Worm (Caenorhabditis elegans) whole organism, L1 larva: Measurements from ENCODE around the gene VC5.2.
A peak's percentile ranks its signal among the peaks of the same experiment; 100 is the strongest.
"Not testable (repeated sequence)": the region's sequence is repeated elsewhere in the genome, so short reads cannot be mapped to it uniquely, and the experiment has no call there.

Experiments
- blmp-1 ChIP-seq: fragments of 150-350 bp; optimal IDR thresholded peaks from 2 replicates; lab custom pipeline; 2014; ENCODE audit warnings: missing biosample characterization, missing genetic modification characterization
- ceh-82 ChIP-seq, 3 experiments: fragments of 150-350 bp in 1 of 3; sonication (generic microtip) in 2 of 3; optimal IDR thresholded peaks; 2 replicates each; lab custom pipeline; 2014 to 2017; ENCODE audit warnings: missing biosample characterization in 3 of 3, missing genetic modification characterization in 3 of 3
- efl-1 ChIP-seq, 4 experiments: fragments of 150-350 bp; optimal IDR thresholded peaks in 3 of 4; peaks in 1 of 4; 1 replicate in 1 of 4; 2 replicates in 3 of 4; lab custom pipeline; 2014; ENCODE audit warnings: missing biosample characterization in 2 of 4, missing genetic modification characterization in 2 of 4, missing genetic modification reagents in 2 of 4
- efl-3 ChIP-seq: fragments of 200-800 bp; sonication (Bioruptor generic); optimal IDR thresholded peaks from 2 replicates; lab custom pipeline; 2018; ENCODE audit warnings: mild to moderate bottlenecking, missing genetic modification characterization, missing compliant biosample characterization
- ets-5 ChIP-seq: fragments of 200-800 bp; sonication (Bioruptor generic); IDR thresholded peaks from 2 replicates; pipeline ENCODE4 v1.3.6; 2022; ENCODE audit warnings: missing genetic modification characterization, missing compliant biosample characterization
- grh-1 ChIP-seq: fragments of 200-800 bp; sonication (Bioruptor generic); IDR thresholded peaks from 2 replicates; pipeline ENCODE4 v1.3.6; 2022; ENCODE audit warnings: missing genetic modification reagents, missing genetic modification characterization, missing compliant biosample characterization
- hpl-2 ChIP-seq: fragments of 150-350 bp; optimal IDR thresholded peaks from 2 replicates; lab custom pipeline; 2014; ENCODE audit warnings: missing biosample characterization, missing genetic modification reagents, missing genetic modification characterization
- isw-1 ChIP-seq: fragments of 200-800 bp; sonication (Bioruptor generic); IDR thresholded peaks from 2 replicates; pipeline ENCODE4 v1.3.6; 2022; ENCODE audit warnings: missing genetic modification characterization, missing compliant biosample characterization
- jun-1 ChIP-seq: fragments of 150-350 bp; optimal IDR thresholded peaks from 2 replicates; lab custom pipeline; 2014; ENCODE audit warnings: missing biosample characterization, missing genetic modification reagents, missing genetic modification characterization
- lin-35 ChIP-seq, 2 experiments: fragments of 150-350 bp; optimal IDR thresholded peaks; 2 replicates each; lab custom pipeline; 2014; ENCODE audit warnings: missing biosample characterization in 2 of 2, missing genetic modification characterization in 2 of 2, missing genetic modification reagents in 2 of 2
- lin-39 ChIP-seq: fragments of 150-350 bp; optimal IDR thresholded peaks from 2 replicates; lab custom pipeline; 2014; ENCODE audit warnings: missing biosample characterization, missing genetic modification reagents, missing genetic modification characterization
- lsy-2 ChIP-seq, 2 experiments: fragments of 150-350 bp; optimal IDR thresholded peaks; 2 replicates each; lab custom pipeline; 2014; ENCODE audit warnings: missing biosample characterization in 2 of 2, missing genetic modification characterization in 2 of 2
- mdl-1 ChIP-seq, 2 experiments: fragments of 150-350 bp; optimal IDR thresholded peaks; 2 replicates each; lab custom pipeline; 2014 to 2017; ENCODE audit warnings: missing biosample characterization in 2 of 2, missing genetic modification characterization in 2 of 2, inconsistent platforms in 1 of 2
- mef-2 ChIP-seq: fragments of 150-350 bp; optimal IDR thresholded peaks from 2 replicates; lab custom pipeline; 2014; ENCODE audit warnings: missing biosample characterization, missing genetic modification characterization
- mep-1 ChIP-seq: fragments of 150-350 bp; optimal IDR thresholded peaks from 2 replicates; lab custom pipeline; 2014; ENCODE audit warnings: missing biosample characterization, missing genetic modification characterization
- nhr-19 ChIP-seq: fragments of 200-800 bp; sonication (Bioruptor generic); conservative IDR thresholded peaks from 2 replicates; pipeline ENCODE4 v1.3.6; 2022; ENCODE audit warnings: missing genetic modification characterization, missing compliant biosample characterization
- nhr-28 ChIP-seq: fragments of 150-350 bp; optimal IDR thresholded peaks from 2 replicates; lab custom pipeline; 2014; ENCODE audit warnings: missing biosample characterization, missing genetic modification characterization
- nhr-71 ChIP-seq: sonication (generic microtip); optimal IDR thresholded peaks from 2 replicates; lab custom pipeline; 2016; ENCODE audit warnings: mild to moderate bottlenecking, missing genetic modification characterization, moderate library complexity, missing compliant biosample characterization
- nhr-76 ChIP-seq: sonication (generic microtip); optimal IDR thresholded peaks from 2 replicates; lab custom pipeline; 2017; ENCODE audit warnings: missing biosample characterization, missing genetic modification characterization
- nhr-84 ChIP-seq: sonication (generic microtip); optimal IDR thresholded peaks from 2 replicates; lab custom pipeline; 2017; ENCODE audit warnings: missing biosample characterization, missing genetic modification characterization
- nhr-85 ChIP-seq: sonication (generic microtip); peaks from one replicate; lab custom pipeline; 2016; ENCODE audit warnings: missing genetic modification characterization, inconsistent platforms, missing compliant biosample characterization
- pax-3 ChIP-seq: fragments of 200-800 bp; sonication (Bioruptor generic); optimal IDR thresholded peaks from 2 replicates; lab custom pipeline; 2018; ENCODE audit warnings: mild to moderate bottlenecking, missing genetic modification characterization, moderate library complexity, missing compliant biosample characterization
- pqm-1 ChIP-seq: sonication (generic microtip); optimal IDR thresholded peaks from 3 replicates; lab custom pipeline; 2017; ENCODE audit warnings: missing biosample characterization, missing genetic modification characterization
- skn-1 ChIP-seq: fragments of 150-350 bp; optimal IDR thresholded peaks from 2 replicates; lab custom pipeline; 2014; ENCODE audit warnings: missing biosample characterization, missing genetic modification characterization
- sup-37 ChIP-seq: fragments of 200-800 bp; sonication (Bioruptor generic); optimal IDR thresholded peaks from 2 replicates; lab custom pipeline; 2018; ENCODE audit warnings: mild to moderate bottlenecking, missing genetic modification characterization, missing compliant biosample characterization
- tbx-2 ChIP-seq: sonication (generic microtip); optimal IDR thresholded peaks from 2 replicates; lab custom pipeline; 2016; ENCODE audit warnings: missing genetic modification characterization, missing compliant biosample characterization
- tlp-1 ChIP-seq: fragments of 150-350 bp; optimal IDR thresholded peaks from 2 replicates; lab custom pipeline; 2014; ENCODE audit warnings: missing biosample characterization, missing genetic modification characterization
- unc-98 ChIP-seq: fragments of 200-800 bp; sonication (Bioruptor generic); IDR thresholded peaks from 2 replicates; pipeline ENCODE4 v1.3.6; 2022; ENCODE audit warnings: missing genetic modification characterization, missing compliant biosample characterization
- vab-15 ChIP-seq: sonication (generic microtip); optimal IDR thresholded peaks from 2 replicates; lab custom pipeline; 2017; ENCODE audit warnings: missing genotype, mild to moderate bottlenecking, missing genetic modification characterization, missing compliant biosample characterization
- zag-1 ChIP-seq: fragments of 150-350 bp; optimal IDR thresholded peaks from 2 replicates; lab custom pipeline; 2014; ENCODE audit warnings: missing biosample characterization, missing genetic modification characterization

VC5.2 gene

DNA sequence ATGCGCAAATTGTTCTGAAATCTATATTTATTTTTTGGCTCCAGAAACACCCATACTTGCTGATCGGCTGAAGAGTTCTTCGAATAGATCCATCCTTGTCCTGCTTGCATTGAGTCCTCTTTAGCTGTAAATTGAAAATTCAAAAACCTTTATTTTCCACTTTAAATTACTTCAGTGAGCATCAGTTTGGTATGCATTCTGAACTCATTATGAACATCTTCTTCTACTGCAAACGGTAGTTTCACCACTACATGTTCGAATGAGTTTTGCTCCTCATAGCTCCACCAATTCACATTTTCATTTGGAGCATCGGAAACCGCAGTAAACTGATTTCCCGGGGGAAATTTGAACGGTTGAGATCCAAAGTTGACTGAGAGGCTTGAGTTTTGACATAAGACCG lies 35.6 kb upstream of the VC5.2 start:
- no peak for TF ChIP-seq efl-3
- TF ChIP-seq mef-2 (tag; lab: Kevin White, UChicago) = no peak
- no peak for TF ChIP-seq mdl-1 (tag; optimal IDR thresholded peaks at IDR 0.05; lab: Kevin White, UChicago)
- no peak for TF ChIP-seq mep-1 (tag; lab: Kevin White, UChicago)
- TF ChIP-seq unc-98 = no peak
- no peak for TF ChIP-seq lsy-2 (tag; optimal IDR thresholded peaks at IDR 0.05; lab: Kevin White, UChicago)
- TF ChIP-seq jun-1 (tag; lab: Kevin White, UChicago) = no peak

DNA sequence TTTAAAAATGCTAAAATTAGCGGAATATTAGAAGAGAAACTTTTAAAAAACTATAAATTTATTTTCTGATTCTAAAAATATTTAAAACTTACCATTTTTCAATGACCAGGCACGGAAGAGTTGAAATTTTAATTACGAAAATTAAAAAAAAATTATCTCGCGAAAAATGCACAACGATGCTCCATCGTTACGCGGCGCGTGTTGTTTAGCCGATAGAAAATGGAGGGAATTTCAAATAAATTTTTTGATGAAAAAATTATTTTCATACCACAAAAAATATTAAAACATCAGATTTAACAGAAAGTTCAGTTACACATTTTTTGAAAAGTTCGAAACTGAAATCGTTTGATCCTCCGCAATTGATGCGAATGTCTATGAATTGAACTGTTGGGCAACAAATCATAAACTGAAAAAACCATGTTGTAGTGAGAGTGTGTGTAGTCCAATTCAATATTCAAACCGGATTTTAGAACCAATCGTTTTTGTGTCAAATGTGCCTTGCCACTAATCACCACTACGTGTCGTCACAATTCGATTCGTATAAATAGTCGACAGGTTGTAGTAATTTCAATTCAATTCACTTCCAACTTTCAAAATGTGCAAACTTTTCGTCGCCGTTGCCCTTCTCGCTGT lies 34.5 kb upstream of the VC5.2 start, which contains the start of the genes tofu-2 and spig-1:
tofu-2 (minus strand) TSS at position 116 of the 633 bp plus-strand sequence.
spig-1 (plus strand) TSS at position 583 of the 633 bp plus-strand sequence.
- TF ChIP-seq efl-1 (optimal IDR thresholded peaks at IDR 0.05; lab: Kevin White, UChicago) (peak in 1 of 2 experiments; percentile 59), efl-1 (GFP tag; optimal IDR thresholded peaks at IDR 0.05 in 1 of 2; lab: Kevin White, UChicago) (peak; percentile 6 to 44), nhr-84 (tag; lab: Kevin White, UChicago) (no peak)

DNA sequence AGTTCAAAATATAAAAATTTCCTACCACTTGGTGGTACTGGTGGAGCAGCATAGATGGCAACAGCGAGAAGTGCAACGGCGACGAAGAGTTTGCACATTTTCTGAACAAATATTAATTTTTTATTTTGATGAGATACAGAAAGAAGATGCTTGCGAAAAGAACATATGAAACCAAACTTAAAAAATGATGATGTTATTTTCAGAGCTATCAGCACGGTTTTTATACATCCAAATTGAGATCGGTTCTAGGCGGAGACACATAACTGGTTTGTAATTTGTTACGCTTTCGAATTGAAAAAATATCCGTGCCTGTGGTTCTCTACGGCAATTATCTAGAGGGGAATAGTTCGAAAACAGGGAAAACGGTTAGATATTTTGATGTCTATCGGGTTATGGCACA lies 32.7 kb upstream of the VC5.2 start, which contains the start of gene txt-17:
txt-17 (minus strand) TSS at position 101 of the 400 bp plus-strand sequence.
- no peak for TF ChIP-seq hpl-2 (GFP tag; lab: Kevin White, UChicago)
- no peak for TF ChIP-seq nhr-19 (GFP tag; lab: Robert Waterston, UW)
- no peak for TF ChIP-seq isw-1
- TF ChIP-seq efl-1 (optimal IDR thresholded peaks at IDR 0.05; lab: Kevin White, UChicago) = no peak
- no peak for TF ChIP-seq efl-1 (GFP tag; optimal IDR thresholded peaks at IDR 0.05 in 1 of 2; lab: Kevin White, UChicago)
- TF ChIP-seq grh-1 (GFP tag; lab: Robert Waterston, UW) = peak; percentile 49
- TF ChIP-seq nhr-84 (tag; lab: Kevin White, UChicago) = no peak
- TF ChIP-seq nhr-71 = no peak
- TF ChIP-seq pax-3 (tag; lab: Kevin White, UChicago) = no peak

DNA sequence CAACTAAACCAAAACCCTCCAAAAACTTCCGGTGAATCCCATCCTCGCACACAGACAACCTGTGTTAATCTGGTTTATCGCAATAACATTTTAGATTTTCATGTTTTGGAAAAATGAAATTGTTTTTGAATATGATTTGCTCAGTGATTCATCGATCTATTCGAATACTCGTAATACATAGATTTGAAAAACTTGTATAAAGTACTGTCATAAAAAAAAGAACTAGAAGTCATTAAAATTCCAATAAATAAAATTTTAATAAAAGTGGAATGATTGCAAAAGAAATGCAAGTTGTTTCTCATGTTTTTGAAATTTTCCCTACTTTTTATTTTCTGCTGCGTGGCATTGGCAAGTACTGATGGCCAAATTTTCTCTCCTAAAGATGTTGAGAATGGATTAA lies 31.2 kb upstream of the VC5.2 start, which contains the start of gene spig-8:
spig-8 (plus strand) TSS at position 301 of the 400 bp plus-strand sequence.
- TF ChIP-seq vab-15 (tag; lab: Kevin White, UChicago) (no peak), pax-3 (tag; lab: Kevin White, UChicago) (no peak), nhr-28 (tag; lab: Kevin White, UChicago) (no peak), nhr-76 (tag; lab: Kevin White, UChicago) (no peak), lin-39 (tag; lab: Kevin White, UChicago) (no peak), lin-35 (GFP tag; optimal IDR thresholded peaks at IDR 0.05; lab: Kevin White, UChicago) (no peak), pqm-1 (tag; lab: Kevin White, UChicago) (no peak), sup-37 (GFP tag; lab: Kevin White, UChicago) (no peak), blmp-1 (tag; lab: Kevin White, UChicago) (no peak), jun-1 (tag; lab: Kevin White, UChicago) (no peak), ets-5 (GFP tag; lab: Robert Waterston, UW) (no peak), zag-1 (tag; lab: Kevin White, UChicago) (no peak)

DNA sequence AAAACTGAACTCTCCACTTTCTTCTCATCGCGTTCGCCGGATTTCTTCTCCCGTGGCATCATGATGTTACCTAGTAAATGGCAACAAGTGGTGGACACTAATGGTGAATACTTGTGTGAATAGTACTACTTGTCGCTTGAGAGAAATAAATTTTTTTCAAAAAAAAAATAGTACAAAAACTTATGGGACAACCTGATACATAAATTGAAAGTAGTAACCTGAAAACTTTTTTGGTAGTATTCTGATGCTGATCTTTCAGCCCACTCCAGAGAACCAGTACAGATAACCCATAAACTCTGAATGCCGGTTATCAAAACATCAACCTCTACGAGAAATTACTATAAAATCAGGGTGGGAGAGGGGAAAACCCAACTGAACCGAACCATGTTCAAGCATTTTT lies 28.0 kb upstream of the VC5.2 start, which contains the start of gene Y57E12AL.2:
Y57E12AL.2 (plus strand) TSS at position 301 of the 400 bp plus-strand sequence.
- not testable (repeated sequence) for TF ChIP-seq tbx-2 (tag; lab: Kevin White, UChicago); efl-1 (optimal IDR thresholded peaks at IDR 0.05; lab: Kevin White, UChicago); efl-1 (GFP tag; optimal IDR thresholded peaks at IDR 0.05 in 1 of 2; lab: Kevin White, UChicago); tlp-1 (tag; lab: Kevin White, UChicago)

DNA sequence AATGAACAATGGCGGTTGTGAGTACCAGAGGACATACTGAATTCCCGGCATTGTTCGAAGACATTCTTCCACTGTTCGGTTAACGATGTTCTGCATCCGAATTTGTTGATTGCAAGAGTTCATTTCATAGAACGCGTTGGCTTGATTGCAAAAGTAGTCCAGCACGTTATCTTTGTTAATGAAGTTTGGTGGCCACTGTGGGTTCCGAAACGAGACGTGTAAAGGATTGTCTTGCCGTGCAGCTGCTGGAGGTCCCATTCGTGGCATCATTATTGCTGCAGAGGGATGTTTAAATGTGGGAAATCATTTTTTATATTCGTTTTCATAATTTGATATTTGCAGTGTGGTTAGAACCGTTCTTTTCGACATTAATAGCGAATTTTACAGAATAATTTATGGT lies 26.4 kb upstream of the VC5.2 start, which contains the start of gene mdt-6:
mdt-6 (minus strand) TSS at position 275 of the 400 bp plus-strand sequence.
- TF ChIP-seq skn-1 (tag; lab: Kevin White, UChicago) = no peak
- TF ChIP-seq efl-3 = no peak
- TF ChIP-seq nhr-85 (tag; lab: Kevin White, UChicago) = peak; percentile 5
- no peak for TF ChIP-seq grh-1 (GFP tag; lab: Robert Waterston, UW)
- no peak for TF ChIP-seq ceh-82 (tag; optimal IDR thresholded peaks at IDR 0.05; lab: Kevin White, UChicago)
